Worm (Caenorhabditis elegans): ENCODE measurements around the gene bir-1.
A peak's percentile ranks its signal among the peaks of the same experiment; 100 is the strongest.

bir-1 gene

ce11 chrV:11650720-11651119 is 6.4 kb downstream of the bir-1 start, which contains the start of gene zip-10:
Gene zip-10 (minus strand): TSS chrV:11650762.
- TF ChIP-seq sma-9 (GFP tag; optimal IDR thresholded peaks at IDR 0.05) (peak; percentile 82), sma-9 (tag; optimal IDR thresholded peaks at IDR 0.05) (no peak), gmeb-1 (tag; optimal IDR thresholded peaks at IDR 0.05) (peak; percentile 6), fos-1 (tag; optimal IDR thresholded peaks at IDR 0.05) (peak; percentile 79), nhr-25 (tag; optimal IDR thresholded peaks at IDR 0.05) (no peak), crh-2 (tag; optimal IDR thresholded peaks at IDR 0.05) (peak; percentile 48), sma-3 (GFP tag; optimal IDR thresholded peaks at IDR 0.05) (peak; percentile 27), F13H6.1 (tag; optimal IDR thresholded peaks at IDR 0.05) (peak; percentile 50), mab-5 (tag; optimal IDR thresholded peaks at IDR 0.05) (no peak), nhr-23 (tag; optimal IDR thresholded peaks at IDR 0.05) (no peak), lsy-2 (tag; optimal IDR thresholded peaks at IDR 0.05) (no peak)

- TF ChIP-seq unc-55 (GFP tag; optimal IDR thresholded peaks at IDR 0.05): no peak
- no peak for TF ChIP-seq ztf-11 (tag; optimal IDR thresholded peaks at IDR 0.05)
- TF ChIP-seq sma-3 (GFP tag; optimal IDR thresholded peaks at IDR 0.05): no peak
- TF ChIP-seq nhr-11 (tag; optimal IDR thresholded peaks at IDR 0.05): no peak
- no peak for TF ChIP-seq ceh-16 (tag; optimal IDR thresholded peaks at IDR 0.05)
- TF ChIP-seq fos-1 (tag; optimal IDR thresholded peaks at IDR 0.05): no peak
Measured at ce11 chrV:11653095-11653494, 8.8 kb downstream of the bir-1 start.

- TF ChIP-seq nhr-11 (tag; optimal IDR thresholded peaks at IDR 0.05) (no peak), elt-1 (tag; optimal IDR thresholded peaks at IDR 0.05) (no peak), nhr-77 (tag; optimal IDR thresholded peaks at IDR 0.05) (no peak), F13H6.1 (tag; optimal IDR thresholded peaks at IDR 0.05) (no peak), elt-3 (tag; optimal IDR thresholded peaks at IDR 0.05) (no peak), C34F6.9 (tag; optimal IDR thresholded peaks at IDR 0.05) (no peak), mab-5 (tag; optimal IDR thresholded peaks at IDR 0.05) (no peak), ama-1 (optimal IDR thresholded peaks at IDR 0.05) (no peak), lin-13 (GFP tag; optimal IDR thresholded peaks at IDR 0.05) (no peak), mbf-1 (tag; optimal IDR thresholded peaks at IDR 0.05) (no peak), crh-2 (tag; optimal IDR thresholded peaks at IDR 0.05) (no peak), R02D3.7 (tag; optimal IDR thresholded peaks at IDR 0.05) (no peak), nhr-6 (tag; optimal IDR thresholded peaks at IDR 0.05) (no peak)
Measured at ce11 chrV:11656469-11656868, 12.2 kb downstream of the bir-1 start.

- no peak for TF ChIP-seq fos-1 (tag; optimal IDR thresholded peaks at IDR 0.05)
- TF ChIP-seq sma-9 (GFP tag; optimal IDR thresholded peaks at IDR 0.05): no peak
- no peak for TF ChIP-seq sma-9 (tag; optimal IDR thresholded peaks at IDR 0.05)
- no peak for TF ChIP-seq zag-1 (tag; optimal IDR thresholded peaks at IDR 0.05)
Measured at ce11 chrV:11660566-11660965, 16.3 kb downstream of the bir-1 start.

DNA sequence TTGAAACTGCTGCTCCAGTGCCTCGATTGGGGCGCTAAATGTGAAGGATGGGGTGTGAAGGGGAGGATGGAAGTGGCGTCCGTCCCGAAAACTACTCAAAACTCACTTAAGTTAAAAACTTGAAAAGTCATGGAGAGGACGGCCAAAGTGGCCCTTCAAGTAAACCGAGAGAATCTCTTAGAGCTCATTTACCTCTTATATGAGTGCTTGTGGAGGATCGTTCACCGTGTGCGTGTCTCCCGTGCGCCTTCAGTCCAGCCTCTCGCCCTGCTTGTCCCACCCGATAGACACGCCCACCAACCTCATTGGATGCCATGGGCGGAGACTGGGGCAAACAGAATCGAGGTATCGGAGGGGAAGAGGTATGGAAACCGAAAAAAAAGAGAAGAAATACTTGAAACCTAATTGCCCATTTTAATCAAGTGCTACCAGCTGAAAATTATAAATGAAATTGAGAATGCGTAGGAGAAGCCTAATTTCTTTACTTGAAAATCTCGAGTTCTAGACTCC is 20.7 kb downstream of the bir-1 start, which contains the start of gene ceh-27:
Gene ceh-27 (minus strand): TSS at position 228 of the 510 bp plus-strand sequence.
- TF ChIP-seq lin-11 (tag; optimal IDR thresholded peaks at IDR 0.05) (no peak), elt-3 (tag; optimal IDR thresholded peaks at IDR 0.05) (no peak), ztf-4 (tag; optimal IDR thresholded peaks at IDR 0.05) (no peak), ztf-1 (GFP tag; conservative IDR thresholded peaks at IDR 0.05) (no peak), ama-1 (optimal IDR thresholded peaks at IDR 0.05) (no peak), gmeb-1 (tag; optimal IDR thresholded peaks at IDR 0.05) (no peak), crh-2 (tag; optimal IDR thresholded peaks at IDR 0.05) (no peak), sma-9 (GFP tag; optimal IDR thresholded peaks at IDR 0.05) (no peak), sma-9 (tag; optimal IDR thresholded peaks at IDR 0.05) (no peak), ZK546.5 (tag; optimal IDR thresholded peaks at IDR 0.05) (no peak), egl-27 (tag; optimal IDR thresholded peaks at IDR 0.05) (no peak), zag-1 (tag; optimal IDR thresholded peaks at IDR 0.05) (no peak), mdl-1 (tag; optimal IDR thresholded peaks at IDR 0.05) (no peak), Y55F3AM.14 (GFP tag; optimal IDR thresholded peaks at IDR 0.05) (no peak), nhr-12 (tag; optimal IDR thresholded peaks at IDR 0.05) (no peak), ceh-82 (tag; optimal IDR thresholded peaks at IDR 0.05) (no peak)

DNA sequence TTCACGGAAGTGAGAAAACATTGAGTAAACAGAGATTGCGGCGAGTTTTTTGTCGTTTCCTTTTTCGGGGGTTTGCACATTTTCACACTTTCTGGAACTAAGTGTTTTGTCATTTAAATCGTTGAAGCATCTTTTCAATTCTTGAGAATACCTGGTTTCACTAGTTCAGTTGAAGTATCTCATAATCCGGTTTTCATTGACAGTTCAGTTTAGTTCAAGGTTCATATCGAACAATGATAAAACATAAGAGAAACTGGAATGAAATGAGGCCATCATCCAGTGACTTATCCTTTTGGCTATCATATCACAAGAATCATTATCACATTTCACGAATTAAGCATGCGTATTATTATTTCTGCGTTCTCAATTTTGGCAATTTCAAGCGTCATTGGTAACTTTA is 22.9 kb downstream of the bir-1 start, which contains the start of gene F46F3.3:
Gene F46F3.3 (plus strand): TSS at position 301 of the 400 bp plus-strand sequence.
- no peak for TF ChIP-seq nhr-6 (tag; optimal IDR thresholded peaks at IDR 0.05)
- no peak for TF ChIP-seq blmp-1 (tag; optimal IDR thresholded peaks at IDR 0.05; ENCODE audit: insufficient read depth)
- no peak for TF ChIP-seq aly-2 (tag; optimal IDR thresholded peaks at IDR 0.05)
- no peak for TF ChIP-seq C34F6.9 (tag; optimal IDR thresholded peaks at IDR 0.05)
- no peak for TF ChIP-seq Y55F3AM.14 (GFP tag; optimal IDR thresholded peaks at IDR 0.05)

Data from whole organism, L2 larva.